Worm (Caenorhabditis elegans): ENCODE data around the gene tcer-1.

DNA sequence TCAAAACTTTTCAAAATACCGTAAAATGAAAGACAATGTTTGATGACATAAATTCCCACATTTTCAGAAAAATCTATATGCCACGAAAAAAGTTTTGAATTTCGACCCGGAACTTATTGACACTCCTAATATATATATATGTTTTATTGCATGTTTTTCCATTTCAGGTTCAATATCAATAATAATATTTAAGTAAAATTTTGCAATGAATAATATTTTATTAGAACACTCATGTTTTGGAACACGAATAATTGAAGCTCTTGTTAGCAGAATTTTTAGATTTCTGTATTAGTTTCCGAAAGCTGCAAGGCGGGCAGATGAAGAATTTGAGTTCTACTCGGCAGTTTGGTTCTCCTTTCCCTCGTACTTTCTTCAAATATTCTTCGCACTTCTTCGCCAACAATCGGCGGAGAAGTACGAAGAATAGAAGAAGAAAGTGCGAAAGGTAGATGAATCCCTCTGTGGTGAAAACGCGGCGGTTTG lies 43.5 kb upstream of the tcer-1 start, which contains the start of gene T02G5.3:
- no peak for TF ChIP-seq mdt-29 (GFP tag; IDR thresholded peaks at IDR 0.05)
- no peak for TF ChIP-seq R02D3.7 (tag; optimal IDR thresholded peaks at IDR 0.05)
- TF ChIP-seq T26A8.4 (GFP tag; IDR thresholded peaks at IDR 0.05), result no peak
- no peak for TF ChIP-seq dmd-9 (GFP tag; IDR thresholded peaks at IDR 0.05)
- TF ChIP-seq ces-1 (GFP tag; optimal IDR thresholded peaks at IDR 0.05), result no peak
- no peak for TF ChIP-seq snpc-4 (tag; optimal IDR thresholded peaks at IDR 0.05)
- no peak for TF ChIP-seq fos-1 (tag; optimal IDR thresholded peaks at IDR 0.05)
- TF ChIP-seq spr-1 (tag; optimal IDR thresholded peaks at IDR 0.05), result no peak
- no peak for TF ChIP-seq mxl-3 (GFP tag; optimal IDR thresholded peaks at IDR 0.05)
- TF ChIP-seq pha-4 (GFP tag; IDR thresholded peaks at IDR 0.05), result no peak
- TF ChIP-seq pha-4 (tag; optimal IDR thresholded peaks at IDR 0.05), result no peak
- no peak for TF ChIP-seq ztf-11 (tag; optimal IDR thresholded peaks at IDR 0.05)

All from whole organism, L4 larva.